Worm (Caenorhabditis elegans): ENCODE measurements around the gene sri-70.
"Not testable (repeated sequence)": the region's sequence is repeated elsewhere in the genome, so short reads cannot be mapped to it uniquely, and the experiment has no call there.

sri-70 gene

DNA sequence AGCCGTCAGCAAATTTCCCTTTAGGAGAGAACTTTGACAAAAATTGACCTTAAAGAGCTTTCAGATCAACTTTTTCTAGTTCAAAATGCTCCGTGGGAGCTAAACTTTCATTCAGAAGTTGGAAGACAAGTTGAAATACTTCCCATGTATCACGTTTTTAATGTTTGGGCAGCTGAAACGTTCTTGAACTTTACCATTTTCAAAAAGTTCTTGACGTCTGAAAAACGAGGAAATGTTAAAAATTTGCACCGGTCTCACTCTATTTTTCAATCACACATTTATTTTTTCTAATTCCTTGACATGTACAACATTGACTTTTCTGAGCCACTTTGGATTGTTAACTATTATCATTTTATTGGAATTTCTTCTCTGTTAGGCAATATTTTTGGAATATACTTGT is at the start of gene sri-70:
Gene sri-70 (plus strand): TSS at position 301 of the 400 bp plus-strand sequence.
- TF ChIP-seq zip-8 (tag; optimal IDR thresholded peaks at IDR 0.05): no peak
- no peak for TF ChIP-seq flh-1 (GFP tag; optimal IDR thresholded peaks at IDR 0.05)
- no peak for TF ChIP-seq ces-1 (GFP tag; optimal IDR thresholded peaks at IDR 0.05)
- no peak for TF ChIP-seq unc-62 (GFP tag; optimal IDR thresholded peaks at IDR 0.05)
- no peak for TF ChIP-seq ceh-39 (tag; optimal IDR thresholded peaks at IDR 0.05)
- no peak for TF ChIP-seq nhr-28 (tag; optimal IDR thresholded peaks at IDR 0.05)

DNA sequence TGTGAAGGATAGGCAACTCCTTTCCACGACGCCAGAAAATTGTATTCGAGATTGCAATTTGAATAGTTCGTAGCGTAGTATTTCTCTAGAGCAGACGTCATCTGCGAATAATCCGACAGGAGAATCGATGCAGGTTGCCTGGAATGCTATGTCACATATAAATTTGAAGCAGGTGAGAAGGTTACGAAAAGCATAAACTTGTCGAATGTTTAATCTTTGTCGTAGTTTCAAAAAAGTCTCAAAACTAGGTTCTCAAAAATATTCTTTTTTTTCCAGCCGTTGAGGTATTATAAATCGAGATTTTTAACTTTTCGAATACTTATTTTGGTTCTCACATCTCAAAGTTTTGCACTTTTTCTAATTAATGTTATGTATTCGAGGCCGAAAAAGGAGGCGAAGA is 47.8 kb upstream of the sri-70 start, which contains the start of gene srh-116:
Gene srh-116 (minus strand): TSS at position 101 of the 400 bp plus-strand sequence.
- TF ChIP-seq M03D4.4 (tag; optimal IDR thresholded peaks at IDR 0.05); unc-120 (tag; optimal IDR thresholded peaks at IDR 0.05; ENCODE audit: poor library complexity, severe bottlenecking); snpc-4 (tag; optimal IDR thresholded peaks at IDR 0.05): not testable (repeated sequence)

DNA sequence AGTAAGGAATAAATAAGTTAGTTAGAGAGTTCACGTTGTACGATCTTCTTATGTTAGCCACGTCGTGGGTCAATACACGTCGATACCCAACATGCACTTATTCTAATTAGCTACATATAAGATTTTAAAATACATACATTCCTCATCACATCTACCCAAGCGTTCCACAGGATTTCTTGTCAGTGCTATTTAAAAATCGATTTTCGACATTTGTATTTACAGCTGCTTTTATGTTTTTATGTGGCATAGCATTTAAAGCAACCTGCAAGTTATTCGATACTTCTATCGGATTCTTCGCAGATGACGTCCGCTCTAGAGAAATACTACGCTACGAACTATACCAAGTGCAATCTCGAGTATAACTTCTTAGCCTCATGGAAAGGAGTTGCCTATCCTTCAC is 47.4 kb upstream of the sri-70 start, which contains the start of gene srh-115:
Gene srh-115 (plus strand): TSS at position 301 of the 400 bp plus-strand sequence.
- TF ChIP-seq lin-32 (GFP tag; optimal IDR thresholded peaks at IDR 0.05): no peak
- no peak for TF ChIP-seq nhr-237 (tag; optimal IDR thresholded peaks at IDR 0.05)
- no peak for TF ChIP-seq lin-13 (tag; optimal IDR thresholded peaks at IDR 0.05)
- TF ChIP-seq unc-62 (GFP tag; optimal IDR thresholded peaks at IDR 0.05): no peak
- no peak for TF ChIP-seq sptf-1 (tag; optimal IDR thresholded peaks at IDR 0.05)
- TF ChIP-seq elt-1 (tag; optimal IDR thresholded peaks at IDR 0.05; ENCODE audit: borderline replicate concordance, insufficient read depth): no peak
- TF ChIP-seq ztf-11 (tag; optimal IDR thresholded peaks at IDR 0.05): no peak
- no peak for TF ChIP-seq nhr-76 (tag; optimal IDR thresholded peaks at IDR 0.05)

DNA sequence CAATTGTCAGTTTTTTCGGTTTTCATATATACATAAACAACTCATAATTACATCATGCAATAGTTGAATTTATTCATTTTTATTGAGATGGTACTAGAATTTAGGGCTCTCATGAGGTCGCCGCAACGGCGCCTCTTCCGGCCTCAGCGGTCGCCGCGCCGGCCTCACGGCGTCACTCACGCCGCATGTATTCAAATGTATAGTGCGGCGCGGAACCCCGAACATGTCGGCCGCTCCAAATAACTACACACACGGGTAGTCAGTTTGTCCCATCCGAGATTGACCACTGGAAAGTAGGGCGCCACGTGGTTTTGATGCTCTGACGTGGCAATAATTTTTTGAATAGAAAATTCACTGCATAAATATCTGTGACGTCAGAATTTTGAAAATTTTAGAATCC is 45.2 kb upstream of the sri-70 start:
- TF ChIP-seq unc-39 (tag; optimal IDR thresholded peaks at IDR 0.05): no peak
- no peak for TF ChIP-seq elt-1 (tag; optimal IDR thresholded peaks at IDR 0.05; ENCODE audit: borderline replicate concordance, insufficient read depth)
- TF ChIP-seq sem-2 (GFP tag; optimal IDR thresholded peaks at IDR 0.05): no peak
- no peak for TF ChIP-seq flh-1 (GFP tag; optimal IDR thresholded peaks at IDR 0.05)
- no peak for TF ChIP-seq mab-5 (tag; optimal IDR thresholded peaks at IDR 0.05)
- no peak for TF ChIP-seq ceh-43 (GFP tag; optimal IDR thresholded peaks at IDR 0.05)
- no peak for TF ChIP-seq bed-3 (GFP tag; optimal IDR thresholded peaks at IDR 0.05)
- no peak for TF ChIP-seq pha-4 (tag; optimal IDR thresholded peaks at IDR 0.05)
- no peak for TF ChIP-seq hlh-1 (tag; optimal IDR thresholded peaks at IDR 0.05)
- TF ChIP-seq sptf-1 (tag; optimal IDR thresholded peaks at IDR 0.05): no peak
- TF ChIP-seq tbx-8 (GFP tag; optimal IDR thresholded peaks at IDR 0.05): no peak
- no peak for TF ChIP-seq cnd-1 (tag; optimal IDR thresholded peaks at IDR 0.05)
- TF ChIP-seq nhr-2 (tag; optimal IDR thresholded peaks at IDR 0.05): no peak
- no peak for TF ChIP-seq snpc-4 (tag; optimal IDR thresholded peaks at IDR 0.05)
- no peak for TF ChIP-seq zip-8 (tag; optimal IDR thresholded peaks at IDR 0.05)
- no peak for TF ChIP-seq mep-1 (tag; optimal IDR thresholded peaks at IDR 0.05)
- TF ChIP-seq ceh-39 (tag; optimal IDR thresholded peaks at IDR 0.05): no peak
- no peak for TF ChIP-seq unc-62 (GFP tag; optimal IDR thresholded peaks at IDR 0.05)

DNA sequence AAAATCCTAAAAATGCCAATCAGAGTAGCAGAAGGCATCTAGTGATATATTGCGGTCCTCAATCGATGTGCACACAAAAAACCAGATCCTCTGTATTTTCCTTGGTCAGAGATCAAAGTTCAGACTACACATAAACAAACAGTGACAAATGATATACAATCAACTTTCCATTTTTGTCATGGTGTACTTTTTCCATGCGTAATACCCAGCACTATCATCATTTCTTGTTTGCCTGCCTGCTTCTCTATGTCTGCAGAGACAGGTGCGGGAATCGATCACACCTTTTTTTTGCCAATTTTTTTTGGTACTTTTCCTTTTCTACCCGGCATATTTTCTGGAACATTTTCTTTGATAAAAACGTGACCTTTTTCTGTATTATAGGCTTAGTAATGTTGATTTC is 44.6 kb upstream of the sri-70 start:
- no peak for TF ChIP-seq nhr-28 (tag; optimal IDR thresholded peaks at IDR 0.05)
- TF ChIP-seq unc-62 (GFP tag; optimal IDR thresholded peaks at IDR 0.05): no peak
- no peak for TF ChIP-seq bed-3 (GFP tag; optimal IDR thresholded peaks at IDR 0.05)
- TF ChIP-seq zip-8 (tag; optimal IDR thresholded peaks at IDR 0.05): no peak
- no peak for TF ChIP-seq sptf-1 (tag; optimal IDR thresholded peaks at IDR 0.05)
- no peak for TF ChIP-seq pha-4 (tag; optimal IDR thresholded peaks at IDR 0.05)

DNA sequence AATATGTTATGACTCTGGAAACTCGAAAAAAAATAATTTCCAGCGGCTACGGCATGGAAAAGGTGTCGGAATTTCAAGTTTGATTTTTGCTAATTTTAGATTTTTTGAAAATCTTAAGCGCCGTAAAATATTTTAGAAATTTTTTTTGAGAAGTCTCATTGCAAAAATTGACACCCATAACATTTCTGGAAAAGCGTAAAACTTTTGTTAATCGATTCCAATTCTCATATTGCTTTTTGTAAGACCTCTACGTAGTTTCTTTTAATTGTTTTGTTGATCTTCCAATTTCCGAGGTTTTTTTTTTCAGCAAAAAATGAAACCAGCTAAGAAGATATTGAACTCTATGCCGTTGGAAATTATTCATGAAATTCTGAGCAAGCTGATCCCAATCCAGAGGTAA is 44.0 kb upstream of the sri-70 start, which contains the start of gene fbxa-85:
Gene fbxa-85 (plus strand): TSS at position 301 of the 400 bp plus-strand sequence.
- TF ChIP-seq nhr-237 (tag; optimal IDR thresholded peaks at IDR 0.05) (no peak), sem-2 (GFP tag; optimal IDR thresholded peaks at IDR 0.05) (no peak), lsy-2 (tag; optimal IDR thresholded peaks at IDR 0.05) (no peak), tbx-8 (GFP tag; optimal IDR thresholded peaks at IDR 0.05) (no peak), nhr-76 (tag; optimal IDR thresholded peaks at IDR 0.05) (no peak), unc-120 (tag; optimal IDR thresholded peaks at IDR 0.05; ENCODE audit: poor library complexity, severe bottlenecking) (no peak), mls-2 (tag; optimal IDR thresholded peaks at IDR 0.05) (no peak), zip-8 (tag; optimal IDR thresholded peaks at IDR 0.05) (no peak)

Data from whole organism, mixed stage, embryonic.